Worm (Caenorhabditis elegans) whole organism, mixed stage, embryonic: ENCODE data around the gene arrd-16.

ENCODE experiments used
- bed-3 ChIP-seq: fragments of 200-800 bp; sonication (Bioruptor generic); optimal IDR thresholded peaks from 3 replicates; lab custom pipeline; 2018; ENCODE audit warnings: mild to moderate bottlenecking, missing genetic modification characterization, moderate library complexity, missing compliant biosample characterization
- pha-4 ChIP-seq: fragments of 150-350 bp; optimal IDR thresholded peaks from 2 replicates; lab custom pipeline; 2018; ENCODE audit warnings: missing biosample characterization, missing genetic modification reagents, missing genetic modification characterization
- unc-62 ChIP-seq: fragments of 150-350 bp; optimal IDR thresholded peaks from 2 replicates; lab custom pipeline; 2014; ENCODE audit warnings: missing biosample characterization, missing genetic modification reagents, missing genetic modification characterization

ce11 chrIII:12445223-12445622 lies 39.3 kb upstream of the arrd-16 start:
- no peak for TF ChIP-seq pha-4 (tag; lab: Kevin White, UChicago)
- TF ChIP-seq bed-3, result no peak
- TF ChIP-seq unc-62 (GFP tag; lab: Kevin White, UChicago), result no peak
